Worm (Caenorhabditis elegans) whole organism, L3 larva: ENCODE measurements around the gene aqp-12.

Source experiments
- R02D3.7 ChIP-seq: fragments of 150-350 bp; optimal IDR thresholded peaks from 2 replicates; lab custom pipeline; 2014; ENCODE audit warnings: missing biosample characterization, missing genetic modification characterization
- ZK546.5 ChIP-seq: sonication (generic microtip); optimal IDR thresholded peaks from 2 replicates; lab custom pipeline; 2017; ENCODE audit warnings: missing biosample characterization, missing genetic modification characterization
- aly-2 ChIP-seq: fragments of 150-350 bp; optimal IDR thresholded peaks from 2 replicates; lab custom pipeline; 2014; ENCODE audit warnings: missing biosample characterization, missing genetic modification characterization
- ama-1 ChIP-seq: fragments of 150-350 bp; optimal IDR thresholded peaks from 2 replicates; lab custom pipeline; 2018
- ceh-28 ChIP-seq: fragments of 150-350 bp; optimal IDR thresholded peaks from 2 replicates; lab custom pipeline; 2014; ENCODE audit warnings: missing biosample characterization, missing genetic modification reagents, missing genetic modification characterization
- ceh-82 ChIP-seq: fragments of 150-350 bp; optimal IDR thresholded peaks from 2 replicates; lab custom pipeline; 2014; ENCODE audit warnings: missing biosample characterization, missing genetic modification characterization
- ceh-9 ChIP-seq: sonication (generic microtip); optimal IDR thresholded peaks from 2 replicates; lab custom pipeline; 2018; ENCODE audit warnings: missing biosample characterization, missing genetic modification characterization
- daf-12 ChIP-seq: fragments of 150-350 bp; optimal IDR thresholded peaks from 2 replicates; lab custom pipeline; 2014; ENCODE audit warnings: missing biosample characterization, missing genetic modification reagents, missing genetic modification characterization
- elt-3 ChIP-seq, 3 experiments: fragments of 150-350 bp in 1 of 3; sonication (generic microtip) in 2 of 3; optimal IDR thresholded peaks; 2 replicates in 2 of 3; 4 replicates in 1 of 3; lab custom pipeline; 2014 to 2017; ENCODE audit warnings: missing biosample characterization in 3 of 3, missing genetic modification characterization in 3 of 3
- eor-1 ChIP-seq, 2 experiments: fragments of 150-350 bp; optimal IDR thresholded peaks; 2 replicates each; lab custom pipeline; 2014 to 2018; ENCODE audit warnings: missing biosample characterization in 2 of 2, missing genetic modification characterization in 2 of 2
- fkh-10 ChIP-seq: sonication (generic microtip); optimal IDR thresholded peaks from 2 replicates; lab custom pipeline; 2017; ENCODE audit warnings: missing biosample characterization, missing genetic modification reagents, missing genetic modification characterization
- fkh-2 ChIP-seq: fragments of 150-350 bp; optimal IDR thresholded peaks from 2 replicates; lab custom pipeline; 2014; ENCODE audit warnings: missing biosample characterization, missing genetic modification reagents, missing genetic modification characterization
- fos-1 ChIP-seq: fragments of 150-350 bp; optimal IDR thresholded peaks from 2 replicates; lab custom pipeline; 2014; ENCODE audit warnings: missing biosample characterization, missing genetic modification characterization
- hmg-11 ChIP-seq: sonication (generic microtip); optimal IDR thresholded peaks from 2 replicates; lab custom pipeline; 2016; ENCODE audit warnings: missing genetic modification characterization, missing compliant biosample characterization
- jun-1 ChIP-seq: fragments of 150-350 bp; optimal IDR thresholded peaks from 2 replicates; lab custom pipeline; 2014; ENCODE audit warnings: missing biosample characterization, missing genetic modification reagents, missing genetic modification characterization
- lin-15B ChIP-seq: fragments of 150-350 bp; optimal IDR thresholded peaks from 2 replicates; lab custom pipeline; 2014; ENCODE audit warnings: missing biosample characterization, missing genetic modification characterization
- lsy-12 ChIP-seq: sonication (generic microtip); optimal IDR thresholded peaks from 2 replicates; lab custom pipeline; 2016; ENCODE audit warnings: mild to moderate bottlenecking, missing genetic modification characterization, missing compliant biosample characterization
- mml-1 ChIP-seq: fragments of 150-350 bp; sonication (generic microtip); optimal IDR thresholded peaks from 3 replicates; lab custom pipeline; 2014; ENCODE audit warnings: missing biosample characterization, missing genetic modification characterization
- nfya-1 ChIP-seq: sonication (generic microtip); optimal IDR thresholded peaks from 2 replicates; lab custom pipeline; 2017; ENCODE audit warnings: missing genetic modification characterization, mild to moderate bottlenecking, missing compliant biosample characterization, antibody characterized with exemption, moderate library complexity; ENCODE audit not compliant: insufficient read depth
- nhr-11 ChIP-seq: fragments of 150-350 bp; optimal IDR thresholded peaks from 2 replicates; lab custom pipeline; 2014; ENCODE audit warnings: missing biosample characterization, missing genetic modification characterization
- nhr-237 ChIP-seq: fragments of 150-350 bp; optimal IDR thresholded peaks from 2 replicates; lab custom pipeline; 2014; ENCODE audit warnings: missing biosample characterization, missing genetic modification characterization
- nhr-25 ChIP-seq: sonication (generic microtip); optimal IDR thresholded peaks from 2 replicates; lab custom pipeline; 2017; ENCODE audit warnings: missing biosample characterization, missing genetic modification characterization
- nhr-43 ChIP-seq: sonication (generic microtip); optimal IDR thresholded peaks from 2 replicates; lab custom pipeline; 2016; ENCODE audit warnings: mild to moderate bottlenecking, missing genetic modification characterization, missing compliant biosample characterization; ENCODE audit not compliant: poor library complexity, severe bottlenecking
- nhr-67 ChIP-seq: fragments of 150-350 bp; optimal IDR thresholded peaks from 2 replicates; lab custom pipeline; 2014; ENCODE audit warnings: missing biosample characterization, missing genetic modification characterization
- nhr-76 ChIP-seq: fragments of 150-350 bp; sonication (generic microtip); optimal IDR thresholded peaks from 5 replicates; lab custom pipeline; 2014; ENCODE audit warnings: missing biosample characterization, missing genetic modification characterization
- pha-4 ChIP-seq: fragments of 150-350 bp; optimal IDR thresholded peaks from 2 replicates; lab custom pipeline; 2014; ENCODE audit warnings: missing biosample characterization, missing genetic modification reagents, missing genetic modification characterization
- skn-1 ChIP-seq: fragments of 150-350 bp; optimal IDR thresholded peaks from 2 replicates; lab custom pipeline; 2014; ENCODE audit warnings: missing biosample characterization, missing genetic modification characterization
- tbx-2 ChIP-seq: sonication (generic microtip); optimal IDR thresholded peaks from 2 replicates; lab custom pipeline; 2016; ENCODE audit warnings: mild to moderate bottlenecking, missing genetic modification characterization, missing compliant biosample characterization
- unc-39 ChIP-seq: sonication (generic microtip); optimal IDR thresholded peaks from 4 replicates; lab custom pipeline; 2017; ENCODE audit warnings: missing biosample characterization, missing genetic modification characterization
- unc-62 ChIP-seq: fragments of 150-350 bp; sonication (generic microtip); optimal IDR thresholded peaks from 4 replicates; lab custom pipeline; 2014; ENCODE audit warnings: missing biosample characterization, missing genetic modification reagents, missing genetic modification characterization
- ztf-4 ChIP-seq: fragments of 150-350 bp; optimal IDR thresholded peaks from 2 replicates; lab custom pipeline; 2014; ENCODE audit warnings: missing biosample characterization, missing genetic modification characterization

The aqp-12 gene

DNA sequence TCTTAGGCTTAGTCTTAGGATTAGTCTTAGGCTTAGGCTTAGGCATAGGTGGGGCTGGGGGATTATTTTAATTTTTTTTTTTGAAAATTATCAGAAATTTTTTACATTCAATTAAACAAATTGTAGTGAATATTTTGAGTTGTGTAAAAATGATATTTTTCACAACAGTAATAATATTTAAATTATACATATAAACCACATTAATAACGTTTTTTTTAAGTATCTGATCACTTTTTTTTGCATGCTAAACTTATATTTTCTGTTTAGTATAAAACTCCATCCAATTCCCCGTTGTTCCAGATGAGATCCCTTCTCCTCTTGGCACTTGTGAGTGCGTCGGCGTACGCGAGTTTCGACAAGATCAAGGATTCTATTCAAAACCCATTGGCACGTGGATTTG, 37.1 kb downstream of the aqp-12 start, which contains the start of gene txdc-12.1:
TSS of gene txdc-12.1 (plus strand) at position 301 of the 400 bp plus-strand sequence.
- TF ChIP-seq skn-1 (tag; lab: Kevin White, UChicago), result no peak

DNA sequence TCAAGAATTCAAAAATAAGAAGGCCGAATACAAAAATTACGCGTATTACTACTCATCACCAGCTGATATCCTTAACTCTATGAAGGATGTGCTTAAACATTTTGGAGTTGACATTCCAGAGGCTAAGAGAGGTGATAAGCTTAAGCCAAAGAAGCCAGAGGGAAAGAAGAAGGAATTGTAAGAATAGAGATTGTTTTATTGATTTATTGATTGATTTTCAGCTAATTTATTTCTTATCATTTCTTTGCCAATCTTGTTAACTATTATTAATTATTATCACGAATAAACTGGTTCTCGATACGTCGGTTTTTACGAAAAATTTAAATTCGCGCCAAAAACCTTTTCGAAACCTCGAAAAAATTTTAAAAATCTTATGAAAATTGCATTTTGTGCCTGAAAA, 38.8 kb downstream of the aqp-12 start:
- no peak for TF ChIP-seq R02D3.7 (tag; lab: Kevin White, UChicago)
- peak; percentile 76 for TF ChIP-seq ceh-28 (tag; lab: Kevin White, UChicago)

DNA sequence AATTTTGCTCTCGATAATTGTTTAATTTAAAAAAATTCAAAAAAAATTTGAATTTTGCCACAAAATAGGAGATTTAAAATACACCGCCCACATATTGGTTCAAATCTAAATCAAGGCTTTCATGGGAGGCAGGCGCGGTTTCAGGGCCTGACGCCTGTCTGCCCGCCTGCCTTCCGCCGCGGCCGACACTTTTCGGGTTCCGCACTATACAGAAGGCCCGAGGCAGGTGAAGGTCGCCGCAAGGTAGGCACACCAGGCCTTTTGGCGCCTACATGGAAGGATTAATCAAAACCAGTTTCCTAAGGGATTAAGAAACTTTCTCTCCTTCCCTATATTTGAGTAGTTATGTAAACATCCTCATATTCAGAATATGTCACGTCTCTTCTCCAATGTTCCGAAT, 39.5 kb downstream of the aqp-12 start, which contains the start of gene Y57A10A.24:
TSS of gene Y57A10A.24 (plus strand) at position 396 of the 400 bp plus-strand sequence.
- TF ChIP-seq nhr-43 (no peak), nfya-1 (no peak), unc-62 (GFP tag; lab: Kevin White, UChicago) (no peak), skn-1 (tag; lab: Kevin White, UChicago) (no peak), nhr-237 (tag; lab: Kevin White, UChicago) (no peak), eor-1 (tag; optimal IDR thresholded peaks at IDR 0.05; lab: Kevin White, UChicago) (no peak), lin-15B (tag; lab: Kevin White, UChicago) (no peak), aly-2 (tag; lab: Kevin White, UChicago) (no peak), fos-1 (tag; lab: Kevin White, UChicago) (no peak), tbx-2 (tag; lab: Kevin White, UChicago) (no peak), elt-3 (tag; optimal IDR thresholded peaks at IDR 0.05; lab: Kevin White, UChicago) (no peak), ceh-9 (tag; lab: Kevin White, UChicago) (no peak), jun-1 (no peak), mml-1 (tag; lab: Kevin White, UChicago) (no peak), ztf-4 (tag; lab: Kevin White, UChicago) (no peak)

DNA sequence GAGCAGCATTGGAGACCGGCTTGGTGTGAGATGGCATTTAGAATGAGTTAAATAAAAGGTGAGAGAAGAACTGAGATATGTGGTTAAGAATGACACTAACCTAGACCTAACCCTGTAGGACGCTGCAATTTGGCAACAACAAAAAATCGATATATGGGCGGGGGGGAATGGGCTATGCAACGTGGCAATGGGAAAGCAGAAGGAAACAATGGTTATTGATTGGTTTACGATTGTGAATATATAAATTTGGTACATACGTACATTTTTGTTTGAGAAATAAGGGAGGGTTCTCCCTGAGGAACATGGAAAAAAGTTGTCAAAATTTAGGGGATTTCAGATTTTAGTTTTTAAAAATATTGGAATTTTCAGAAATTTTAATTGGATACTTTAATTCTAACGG, 46.0 kb downstream of the aqp-12 start, which contains the start of gene tag-276:
TSS of gene tag-276 (minus strand) at position 101 of the 400 bp plus-strand sequence.
- TF ChIP-seq unc-39 (tag; lab: Kevin White, UChicago), result no peak
- TF ChIP-seq lsy-12, result no peak
- no peak for TF ChIP-seq ceh-9 (tag; lab: Kevin White, UChicago)
- no peak for TF ChIP-seq elt-3 (tag; optimal IDR thresholded peaks at IDR 0.05; lab: Kevin White, UChicago)
- no peak for TF ChIP-seq nfya-1
- TF ChIP-seq ztf-4 (tag; lab: Kevin White, UChicago), result no peak
- no peak for TF ChIP-seq ceh-28 (tag; lab: Kevin White, UChicago)
- TF ChIP-seq hmg-11 (tag; lab: Kevin White, UChicago), result no peak
- TF ChIP-seq ZK546.5 (tag; lab: Kevin White, UChicago), result no peak
- no peak for TF ChIP-seq aly-2 (tag; lab: Kevin White, UChicago)
- TF ChIP-seq R02D3.7 (tag; lab: Kevin White, UChicago), result no peak
- TF ChIP-seq nhr-25 (tag; lab: Kevin White, UChicago), result no peak
- no peak for TF ChIP-seq fkh-10
- TF ChIP-seq daf-12, result no peak
- TF ChIP-seq nhr-11 (tag; lab: Kevin White, UChicago), result no peak
- TF ChIP-seq nhr-76 (tag; lab: Kevin White, UChicago), result no peak
- no peak for TF ChIP-seq pha-4
- TF ChIP-seq ceh-82 (tag; lab: Kevin White, UChicago), result no peak

DNA sequence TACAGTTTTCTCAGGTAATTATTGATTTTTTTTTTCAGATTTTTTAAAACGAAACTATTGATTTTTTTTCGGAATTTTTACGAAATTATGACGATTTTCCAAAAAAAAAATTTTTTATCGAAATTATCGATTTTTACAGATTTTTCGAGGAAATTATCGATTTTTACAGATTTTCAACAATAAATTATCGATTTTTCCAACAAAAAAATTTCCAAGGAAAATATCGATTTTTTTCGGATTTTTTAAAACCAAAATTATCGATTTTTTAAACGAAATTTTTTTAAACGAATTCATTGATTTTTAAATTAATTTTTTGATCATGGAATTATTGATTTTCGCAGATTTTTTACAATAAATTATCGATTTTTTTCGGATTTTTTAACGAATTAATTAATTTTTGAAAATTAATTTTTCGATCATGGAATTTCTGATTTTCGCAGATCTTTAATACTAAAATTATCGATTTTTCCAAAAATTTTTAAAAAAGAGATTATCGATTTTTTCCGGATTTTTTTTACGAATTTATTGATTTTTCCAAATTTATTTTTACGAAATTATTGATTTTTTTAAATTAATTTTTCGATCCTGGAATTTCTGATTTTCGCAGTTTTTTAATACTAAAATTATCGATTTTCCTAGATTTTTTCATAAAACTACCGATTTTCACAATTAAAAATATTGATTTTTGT, 52.7 kb downstream of the aqp-12 start:
- TF ChIP-seq ama-1 (lab: Kevin White, UChicago) (no peak), hmg-11 (tag; lab: Kevin White, UChicago) (peak; percentile 13), ceh-28 (tag; lab: Kevin White, UChicago) (peak; percentile 98), fkh-2 (no peak)

DNA sequence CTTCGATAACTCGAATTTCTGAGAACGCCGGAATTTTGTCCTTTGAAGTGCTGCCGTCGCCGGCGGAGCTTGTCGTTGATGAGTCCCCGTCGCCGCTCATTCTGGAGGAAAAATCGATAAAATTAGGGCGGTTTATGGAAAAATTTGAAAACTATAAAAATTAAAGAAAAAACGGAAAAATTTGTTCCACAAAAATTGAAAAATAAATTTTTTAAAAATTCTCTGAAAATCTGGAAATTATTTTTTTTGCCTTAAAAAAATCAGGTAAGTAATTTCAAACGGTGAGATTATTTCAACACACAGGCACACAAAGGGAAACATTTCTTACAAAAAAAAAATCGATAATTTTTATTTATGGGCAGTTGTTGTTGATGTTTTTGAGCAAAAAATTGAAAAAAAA, 53.5 kb downstream of the aqp-12 start, which contains the start of gene parn-2:
TSS of gene parn-2 (minus strand) at position 101 of the 400 bp plus-strand sequence.
- TF ChIP-seq pha-4, result no peak
- no peak for TF ChIP-seq nhr-67
- no peak for TF ChIP-seq aly-2 (tag; lab: Kevin White, UChicago)
- TF ChIP-seq lsy-12, result no peak
- no peak for TF ChIP-seq elt-3 (tag; optimal IDR thresholded peaks at IDR 0.05; lab: Kevin White, UChicago)
